Fruit fly (Drosophila melanogaster): ENCODE data around the gene CG31373.

The CG31373 gene

dm6 chr3R:10681682-10681962 lies 27.5 kb downstream of the CG31373 start (continued):
- peak; percentile 34; the same call in 1 of the 3 replicates for TF ChIP-seq CG11093 (GFP tag; IDR thresholded peaks at IDR 0.05)
- peak in 1 of 2 experiments; percentile 50 for TF ChIP-seq bsh (GFP tag; optimal IDR thresholded peaks at IDR 0.05)
- TF ChIP-seq HLHmδ (GFP tag; optimal IDR thresholded peaks at IDR 0.05), result no peak
- TF ChIP-seq CG3163 (GFP tag; optimal IDR thresholded peaks at IDR 0.05), result no peak
- peak; percentile 50 for TF ChIP-seq sim (GFP tag; IDR thresholded peaks at IDR 0.05)
- 0 out of 3 replicates have a peak, but pooled peaks have one; percentile 39 for TF ChIP-seq CG3726 (GFP tag; IDR thresholded peaks at IDR 0.05)
- TF ChIP-seq CG12071 (GFP tag; optimal IDR thresholded peaks at IDR 0.05), result peak; percentile 22
- TF ChIP-seq tap (tag; optimal IDR thresholded peaks at IDR 0.05), result peak; percentile 54
- no peak for TF ChIP-seq org-1 (GFP tag; optimal IDR thresholded peaks at IDR 0.05)
- TF ChIP-seq Hr78 (GFP tag; optimal IDR thresholded peaks at IDR 0.05), result no peak
- TF ChIP-seq CG34224 (GFP tag; IDR thresholded peaks at IDR 0.05; ENCODE audit: partially characterized antibody), result no peak
- no peak for TF ChIP-seq CG10462 (GFP tag; optimal IDR thresholded peaks at IDR 0.05)
- TF ChIP-seq Tbp (GFP tag; optimal IDR thresholded peaks at IDR 0.05), result no peak
- no peak for TF ChIP-seq crc (GFP tag; optimal IDR thresholded peaks at IDR 0.05)
- no peak for TF ChIP-seq CG43689 (GFP tag; IDR thresholded peaks at IDR 0.05)
- TF ChIP-seq GATAe (GFP tag; conservative IDR thresholded peaks at IDR 0.05), result no peak
- TF ChIP-seq salm (tag; optimal IDR thresholded peaks at IDR 0.05), result no peak
- no peak for TF ChIP-seq pzg (GFP tag; optimal IDR thresholded peaks at IDR 0.05)
- no peak for TF ChIP-seq Fer1 (GFP tag; optimal IDR thresholded peaks at IDR 0.05)
- no peak for TF ChIP-seq shn (GFP tag; optimal IDR thresholded peaks at IDR 0.05)
- no peak for TF ChIP-seq tx (GFP tag; optimal IDR thresholded peaks at IDR 0.05)
- no peak for TF ChIP-seq CG1602 (GFP tag; optimal IDR thresholded peaks at IDR 0.05)
- TF ChIP-seq CG4617 (GFP tag; optimal IDR thresholded peaks at IDR 0.05; ENCODE audit: borderline replicate concordance), result no peak
- TF ChIP-seq danr (GFP tag; IDR thresholded peaks at IDR 0.05), result peak; percentile 56; the same call in 1 of the 2 replicates
- peak; percentile 60 for TF ChIP-seq ap (GFP tag; IDR thresholded peaks at IDR 0.05)
- no peak for TF ChIP-seq CG14860 (GFP tag; IDR thresholded peaks at IDR 0.05; ENCODE audit: partially characterized antibody)
- TF ChIP-seq z (GFP tag; IDR thresholded peaks at IDR 0.05), result peak; percentile 67; the same call in 2 of the 3 replicates
- no peak for TF ChIP-seq bbx (GFP tag; IDR thresholded peaks at IDR 0.05; ENCODE audit: partially characterized antibody)
- TF ChIP-seq CG7372 (GFP tag; IDR thresholded peaks at IDR 0.05), result no peak; the same call in 1 of the 2 replicates
- TF ChIP-seq crp (GFP tag; optimal IDR thresholded peaks at IDR 0.05), result no peak
- no peak for TF ChIP-seq CG14710 (tag; optimal IDR thresholded peaks at IDR 0.05)
- TF ChIP-seq schlank (tag; optimal IDR thresholded peaks at IDR 0.05), result no peak
- TF ChIP-seq CG30403 (GFP tag; optimal IDR thresholded peaks at IDR 0.05), result no peak
- TF ChIP-seq Taf1 (GFP tag; IDR thresholded peaks at IDR 0.05), result no peak
- no peak for TF ChIP-seq ERR (GFP tag; optimal IDR thresholded peaks at IDR 0.05)
- TF ChIP-seq corto (GFP tag; optimal IDR thresholded peaks at IDR 0.05), result no peak
- no peak for TF ChIP-seq CG8765 (GFP tag; IDR thresholded peaks at IDR 0.05)
- peak; percentile 29 for TF ChIP-seq CG10979 (tag; optimal IDR thresholded peaks at IDR 0.05)
- TF ChIP-seq MESR4 (GFP tag; optimal IDR thresholded peaks at IDR 0.05), result no peak
- no peak for TF ChIP-seq Sin3A (optimal IDR thresholded peaks at IDR 0.05)
- no peak for TF ChIP-seq CG13123 (GFP tag; optimal IDR thresholded peaks at IDR 0.05)
- peak; percentile 8 for TF ChIP-seq ind (GFP tag; optimal IDR thresholded peaks at IDR 0.05)
- no peak for TF ChIP-seq Hr39 (optimal IDR thresholded peaks at IDR 0.05)
- no peak for TF ChIP-seq CG15479 (GFP tag; optimal IDR thresholded peaks at IDR 0.05)
- no peak for TF ChIP-seq NC2α (GFP tag; optimal IDR thresholded peaks at IDR 0.05)
- TF ChIP-seq sc (optimal IDR thresholded peaks at IDR 0.05), result no peak
- TF ChIP-seq sc (GFP tag; optimal IDR thresholded peaks at IDR 0.05), result no peak
- 0 out of 3 replicates have a peak, but pooled peaks have one; percentile 17 for TF ChIP-seq Dbx (GFP tag; IDR thresholded peaks at IDR 0.05)
- TF ChIP-seq CG9932 (GFP tag; IDR thresholded peaks at IDR 0.05), result peak; percentile 35
- no peak for TF ChIP-seq D (optimal IDR thresholded peaks at IDR 0.05)
- TF ChIP-seq D (GFP tag; optimal IDR thresholded peaks at IDR 0.05), result no peak
- peak; percentile 74 for TF ChIP-seq CG14441 (GFP tag; IDR thresholded peaks at IDR 0.05)
- TF ChIP-seq p53 (GFP tag; optimal IDR thresholded peaks at IDR 0.05), result no peak

Measured in whole organism, embryonic.